Fruit fly (Drosophila melanogaster) whole organism, prepupa: ENCODE measurements around the gene org-1.

Source experiments
- CG10669 ChIP-seq: fragments of 200-800 bp; sonication (Bioruptor generic); optimal IDR thresholded peaks from 3 replicates; lab custom pipeline; 2018; ENCODE audit warnings: missing biosample characterization, mild to moderate bottlenecking, missing genetic modification characterization, moderate library complexity
- CG6792 ChIP-seq: fragments of 200-800 bp; sonication (Bioruptor generic); optimal IDR thresholded peaks from 3 replicates; lab custom pipeline; 2016; ENCODE audit warnings: missing biosample characterization, missing genetic modification characterization
- Eip75B ChIP-seq: fragments of 200-800 bp; sonication (Bioruptor generic); optimal IDR thresholded peaks from 3 replicates; lab custom pipeline; 2016; ENCODE audit warnings: missing biosample characterization, missing genetic modification characterization
- Eip93F ChIP-seq: fragments of 200-800 bp; sonication (Bioruptor generic); optimal IDR thresholded peaks from 2 replicates; lab custom pipeline; 2016; ENCODE audit warnings: missing biosample characterization, mild to moderate bottlenecking, missing genetic modification characterization
- Hr39 ChIP-seq: fragments of 200-800 bp; sonication (Bioruptor generic); optimal IDR thresholded peaks from 2 replicates; lab custom pipeline; 2016; ENCODE audit warnings: missing biosample characterization, missing genetic modification characterization
- Lpt ChIP-seq: fragments of 200-800 bp; sonication (Bioruptor generic); optimal IDR thresholded peaks from 3 replicates; lab custom pipeline; 2016; ENCODE audit warnings: missing biosample characterization, missing genetic modification characterization
- OdsH ChIP-seq: fragments of 200-800 bp; sonication (Bioruptor generic); optimal IDR thresholded peaks from 3 replicates; lab custom pipeline; 2016; ENCODE audit warnings: missing biosample characterization, missing genetic modification characterization
- cyc ChIP-seq: fragments of 200-800 bp; sonication (Bioruptor generic); optimal IDR thresholded peaks from 3 replicates; lab custom pipeline; 2016; ENCODE audit warnings: missing biosample characterization, missing genetic modification characterization
- dac ChIP-seq: fragments of 200-800 bp; sonication (Bioruptor generic); optimal IDR thresholded peaks from 2 replicates; lab custom pipeline; 2017; ENCODE audit warnings: missing biosample characterization, mild to moderate bottlenecking, missing genetic modification characterization
- dsx ChIP-seq: fragments of 200-800 bp; optimal IDR thresholded peaks from 3 replicates; lab custom pipeline; 2019; ENCODE audit warnings: missing biosample characterization, mild to moderate bottlenecking, missing genetic modification characterization, moderate library complexity; ENCODE audit not compliant: poor library complexity, severe bottlenecking
- pdm3 ChIP-seq: fragments of 200-800 bp; sonication (Bioruptor generic); optimal IDR thresholded peaks from 3 replicates; lab custom pipeline; 2016; ENCODE audit warnings: missing biosample characterization, missing genetic modification characterization
- spab ChIP-seq: fragments of 200-800 bp; sonication (Bioruptor generic); optimal IDR thresholded peaks from 2 replicates; lab custom pipeline; 2017; ENCODE audit warnings: missing biosample characterization, mild to moderate bottlenecking, missing genetic modification characterization, missing genetic modification reagents
- ss ChIP-seq, 2 experiments: fragments of 200-800 bp; sonication (Bioruptor generic); optimal IDR thresholded peaks; 2 replicates in 1 of 2; 3 replicates in 1 of 2; lab custom pipeline; 2017 to 2018; ENCODE audit warnings: mild to moderate bottlenecking in 2 of 2, missing biosample characterization in 2 of 2, missing genetic modification characterization in 2 of 2, moderate library complexity in 1 of 2

dm6 chrX:8416209-8416608 is 38.7 kb downstream of the org-1 start:
- TF ChIP-seq CG10669 (no peak), cyc (GFP tag; lab: Kevin White, UChicago) (no peak), OdsH (GFP tag; lab: Kevin White, UChicago) (no peak), Eip93F (GFP tag; lab: Kevin White, UChicago) (no peak), Lpt (GFP tag; lab: Kevin White, UChicago) (no peak), pdm3 (GFP tag; lab: Kevin White, UChicago) (no peak), dsx (GFP tag; lab: Kevin White, UChicago) (no peak), spab (GFP tag; lab: Kevin White, UChicago) (no peak), Eip75B (GFP tag; lab: Kevin White, UChicago) (no peak), Hr39 (GFP tag; lab: Kevin White, UChicago) (no peak), dac (no peak), CG6792 (GFP tag; lab: Kevin White, UChicago) (no peak), ss (GFP tag; optimal IDR thresholded peaks at IDR 0.05; lab: Kevin White, UChicago) (no peak)
